Fruit fly (Drosophila melanogaster) ovary, adult (tissue): ENCODE data around the gene Gmd.

ENCODE experiments used
- CG17801 ChIP-seq: fragments of 200-800 bp; optimal IDR thresholded peaks from 2 replicates; lab custom pipeline; 2019; ENCODE audit warnings: missing biosample characterization, mild to moderate bottlenecking, missing genetic modification characterization, moderate library complexity; ENCODE audit not compliant: partially characterized antibody

Gene Gmd

dm6 chr2L:4932284-4932683 is 44.5 kb downstream of the Gmd start, which contains the start of gene hoe1:
Gene hoe1 (minus strand): TSS chr2L:4932384.
- TF ChIP-seq CG17801 (GFP tag; lab: Kevin White, UChicago): no peak

dm6 chr2L:4930541-4930940 is 46.3 kb downstream of the Gmd start:
- no peak for TF ChIP-seq CG17801 (GFP tag; lab: Kevin White, UChicago)

dm6 chr2L:4928340-4928739 is 48.5 kb downstream of the Gmd start:
- TF ChIP-seq CG17801 (GFP tag; lab: Kevin White, UChicago): no peak
